Worm (Caenorhabditis elegans): Measurements from ENCODE around the gene lim-4.

DNA sequence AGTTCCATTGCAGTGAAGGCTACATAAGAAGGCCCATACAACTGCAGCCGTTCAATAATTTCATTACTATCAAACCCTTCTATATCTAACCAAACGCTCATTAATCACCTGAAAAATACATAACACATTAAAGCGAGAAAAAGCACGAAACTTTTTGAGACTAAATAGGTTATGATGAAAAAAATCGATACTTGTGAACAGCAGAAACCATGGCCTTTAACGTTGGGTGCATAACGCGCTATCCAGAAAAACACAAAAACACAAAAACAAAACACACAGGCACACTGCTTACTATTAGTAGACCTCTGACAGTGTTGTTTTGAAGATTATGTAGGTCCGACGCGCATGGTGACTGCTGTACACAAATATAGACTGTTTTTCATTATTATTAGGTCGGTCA is 37.9 kb upstream of the lim-4 start, which contains the start of gene T22B2.5:
- TF ChIP-seq F13C5.2 (tag; optimal IDR thresholded peaks at IDR 0.05) (no peak), B0310.2 (tag; optimal IDR thresholded peaks at IDR 0.05) (no peak), aly-1 (tag; optimal IDR thresholded peaks at IDR 0.05) (no peak), ama-1 (optimal IDR thresholded peaks at IDR 0.05) (no peak), tra-4 (tag; optimal IDR thresholded peaks at IDR 0.05) (no peak), hnd-1 (tag; optimal IDR thresholded peaks at IDR 0.05) (no peak)
